Fruit fly (Drosophila melanogaster) whole organism, adult: ENCODE data around the gene Dbp21E2.

Experiments used
- CG11617 ChIP-seq: fragments of 200-800 bp; sonication (Bioruptor generic); optimal IDR thresholded peaks from 2 replicates; lab custom pipeline; 2017; ENCODE audit warnings: mild to moderate bottlenecking, missing biosample characterization, missing genetic modification reagents, missing genetic modification characterization
- CG12768 ChIP-seq: fragments of 200-800 bp; sonication (Bioruptor generic); optimal IDR thresholded peaks from 2 replicates; lab custom pipeline; 2017; ENCODE audit warnings: missing biosample characterization, missing genetic modification characterization, mild to moderate bottlenecking, moderate library complexity, missing genetic modification reagents
- Clk ChIP-seq: fragments of 200-800 bp; sonication (Bioruptor generic); optimal IDR thresholded peaks from 2 replicates; lab custom pipeline; 2017; ENCODE audit warnings: missing biosample characterization, missing genetic modification characterization
- Crg-1 ChIP-seq: fragments of 200-800 bp; sonication (Bioruptor generic); optimal IDR thresholded peaks from 2 replicates; lab custom pipeline; 2016; ENCODE audit warnings: missing biosample characterization, missing genetic modification characterization
- kay ChIP-seq: fragments of 200-800 bp; sonication (Bioruptor generic); peaks from one replicate; lab custom pipeline; 2016; ENCODE audit warnings: missing biosample characterization, missing genetic modification characterization, borderline replicate concordance

DNA sequence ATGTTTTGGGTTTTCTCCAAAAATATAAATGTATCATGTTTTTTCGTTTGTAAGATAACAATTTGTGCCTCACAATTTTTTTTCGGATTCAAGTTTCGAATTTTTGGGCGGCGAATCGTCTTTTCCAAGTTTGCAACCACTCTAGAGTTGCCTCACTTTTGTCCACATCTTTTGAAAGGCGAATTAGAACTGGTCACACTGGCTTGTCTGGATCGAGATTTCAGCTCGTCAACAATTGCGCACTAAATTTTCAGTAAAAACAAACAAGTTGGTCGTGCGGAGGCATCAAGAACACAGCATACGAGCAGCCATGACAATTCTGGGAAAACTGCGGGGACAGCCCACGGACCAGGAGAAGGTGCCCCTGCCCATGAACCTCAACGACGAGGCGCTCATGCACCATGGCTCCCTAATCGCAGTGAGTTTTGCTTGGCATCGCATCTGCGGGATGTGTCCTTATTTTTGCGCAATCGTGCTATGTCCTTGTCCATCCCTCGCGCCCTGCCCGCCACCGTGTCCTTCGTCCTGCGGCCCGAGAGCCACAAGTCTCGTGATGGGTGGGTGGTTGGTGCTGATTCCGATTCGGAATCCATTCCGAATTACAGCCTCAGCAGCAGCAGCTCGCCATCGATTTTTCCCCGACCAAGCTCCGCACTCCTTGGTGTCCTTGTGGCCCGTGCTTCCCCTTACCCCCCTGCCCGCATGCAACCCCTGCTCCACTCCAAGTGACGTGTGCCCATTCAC lies 10.0 kb downstream of the Dbp21E2 start, which contains the start of gene CG3662:
- TF ChIP-seq Clk (no peak), kay (GFP tag; lab: Kevin White, UChicago) (no peak), Crg-1 (GFP tag; lab: Kevin White, UChicago) (peak; percentile 10), CG11617 (GFP tag; lab: Kevin White, UChicago) (peak; percentile 4), CG12768 (GFP tag; lab: Kevin White, UChicago) (peak; percentile 20)
